Fruit fly (Drosophila melanogaster): ENCODE measurements around the gene qtc.

DNA sequence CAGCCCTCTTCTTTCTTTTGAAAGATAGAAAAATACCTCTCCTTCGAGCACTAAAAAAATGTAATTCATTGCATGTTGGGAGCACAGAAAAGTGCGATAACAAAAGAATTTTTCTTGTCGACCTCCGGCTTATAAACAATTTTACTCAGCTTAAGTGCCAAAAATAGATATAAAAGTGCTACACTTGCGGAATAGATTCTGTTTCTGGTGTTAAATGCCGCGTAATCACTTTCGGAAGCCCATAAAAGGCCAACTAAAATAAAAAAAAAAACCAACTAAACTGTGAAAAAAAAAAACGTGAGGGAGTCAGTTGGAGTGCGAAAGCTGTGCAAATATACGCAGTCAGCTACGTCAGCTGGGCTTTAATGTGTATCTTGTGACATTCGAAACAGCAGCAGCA lies 29.0 kb downstream of the qtc start:
- TF ChIP-seq foxo (GFP tag; optimal IDR thresholded peaks at IDR 0.05) (no peak), CG9705 (GFP tag; optimal IDR thresholded peaks at IDR 0.05) (no peak)

All from whole organism, wandering third instar larva.